Worm (Caenorhabditis elegans): ENCODE measurements around the gene C06E4.8.

DNA sequence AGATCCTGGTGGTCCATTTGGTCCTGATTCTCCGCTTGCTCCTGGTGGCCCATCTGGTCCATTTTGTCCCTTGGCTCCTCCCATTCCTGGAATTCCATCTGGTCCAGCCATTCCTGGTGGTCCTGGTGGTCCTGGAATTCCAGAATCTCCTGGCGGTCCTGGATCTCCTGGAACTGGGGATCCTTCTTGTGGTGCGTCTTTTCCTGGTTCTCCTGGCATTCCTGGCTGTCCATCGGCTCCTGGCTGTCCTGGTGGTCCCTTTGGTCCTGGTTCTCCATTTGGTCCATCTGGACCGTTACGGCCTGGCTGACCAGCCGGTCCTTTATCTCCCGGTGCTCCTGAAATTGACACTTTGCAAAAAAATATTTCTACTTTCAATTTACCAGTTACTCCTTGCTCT lies 40.1 kb downstream of the C06E4.8 start:
- TF ChIP-seq pha-2 (tag; optimal IDR thresholded peaks at IDR 0.05), result no peak
- TF ChIP-seq pros-1 (tag; optimal IDR thresholded peaks at IDR 0.05), result no peak

All from whole organism, late embryonic.